Worm (Caenorhabditis elegans) whole organism, midembryonic: Measurements from ENCODE around the gene srh-69.

Experiments used
- T22C8.4 ChIP-seq: fragments of 200-800 bp; sonication (Bioruptor generic); IDR thresholded peaks from 2 replicates; pipeline ENCODE4 v1.3.6; 2022; ENCODE audit warnings: missing genetic modification characterization, missing compliant biosample characterization
- cog-1 ChIP-seq: sonication (generic microtip); optimal IDR thresholded peaks from 2 replicates; lab custom pipeline; 2016; ENCODE audit warnings: missing genetic modification characterization, missing compliant biosample characterization
- flt-1 ChIP-seq: fragments of 200-800 bp; sonication (Bioruptor generic); IDR thresholded peaks from 2 replicates; pipeline ENCODE4 v1.3.6; 2022; ENCODE audit warnings: missing genetic modification characterization, missing compliant biosample characterization
- klf-2 ChIP-seq: fragments of 200-800 bp; sonication (Bioruptor generic); conservative IDR thresholded peaks from 2 replicates; pipeline ENCODE4 v1.3.6; 2022; ENCODE audit warnings: missing genetic modification reagents, missing genetic modification characterization, missing compliant biosample characterization
- med-1 ChIP-seq: sonication (generic microtip); optimal IDR thresholded peaks from 2 replicates; lab custom pipeline; 2017; ENCODE audit warnings: missing genetic modification characterization, mild to moderate bottlenecking, missing compliant biosample characterization, antibody characterized with exemption, missing genetic modification reagents; ENCODE audit not compliant: insufficient read depth
- ref-1 ChIP-seq: fragments of 200-800 bp; sonication (Bioruptor generic); conservative IDR thresholded peaks from 2 replicates; pipeline ENCODE4 v1.3.6; 2022; ENCODE audit warnings: missing genetic modification reagents, missing genetic modification characterization, missing compliant biosample characterization
- tab-1 ChIP-seq: fragments of 200-800 bp; sonication (Bioruptor generic); IDR thresholded peaks from 2 replicates; pipeline ENCODE4 v1.3.6; 2022; ENCODE audit warnings: missing genetic modification characterization, missing compliant biosample characterization
- ztf-23 ChIP-seq: fragments of 200-800 bp; sonication (Bioruptor generic); IDR thresholded peaks from 2 replicates; pipeline ENCODE4 v1.3.6; 2022; ENCODE audit warnings: missing genetic modification reagents, missing genetic modification characterization, missing compliant biosample characterization
- ztf-29 ChIP-seq: fragments of 200-800 bp; sonication (Bioruptor generic); IDR thresholded peaks from 2 replicates; pipeline ENCODE4 v1.3.6; 2022; ENCODE audit warnings: missing genetic modification reagents, missing genetic modification characterization, missing compliant biosample characterization

srh-69 gene

DNA sequence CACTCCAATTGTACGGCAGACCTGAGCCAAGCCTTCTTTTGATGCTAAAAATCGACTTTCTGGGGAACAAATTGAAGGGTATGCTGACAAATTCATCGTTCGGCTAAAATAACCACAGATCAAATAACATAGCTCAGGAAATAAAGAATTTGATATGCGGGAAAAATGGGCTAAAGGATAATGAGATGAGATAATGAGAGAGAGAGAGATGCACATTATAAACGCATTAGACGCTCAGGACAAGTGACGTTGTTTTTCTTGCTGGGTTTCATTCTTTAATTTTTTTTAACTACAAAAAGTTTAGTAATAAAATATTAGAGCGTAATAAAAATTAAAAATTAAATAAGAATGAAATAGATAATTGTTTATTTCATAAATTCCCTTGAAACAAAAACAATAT, at the start of gene srh-69:
Gene srh-69 (minus strand): TSS at position 101 of the 400 bp plus-strand sequence.
- no peak for TF ChIP-seq flt-1 (GFP tag; lab: Robert Waterston, UW)
- TF ChIP-seq ref-1 (GFP tag; lab: Robert Waterston, UW) = no peak
- no peak for TF ChIP-seq ztf-23 (GFP tag; lab: Robert Waterston, UW)

DNA sequence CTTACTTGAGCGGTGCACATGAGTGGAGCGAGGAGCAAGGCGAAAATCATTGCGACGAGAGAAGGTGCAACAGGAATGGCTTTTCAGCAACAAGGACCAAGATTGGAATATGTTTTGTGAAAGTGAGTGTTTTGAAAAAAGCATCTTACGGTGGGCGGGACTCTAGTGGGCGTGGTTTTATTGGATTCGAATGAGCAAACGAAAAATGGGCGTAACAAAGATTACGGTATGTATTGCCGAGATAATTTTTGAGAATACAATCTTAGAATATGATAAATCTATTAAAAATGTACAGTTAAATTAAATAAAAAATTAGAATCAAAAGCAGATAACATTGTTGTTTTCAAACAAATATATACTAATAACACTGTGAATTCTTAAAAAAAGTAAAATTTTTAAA, 45.7 kb upstream of the srh-69 start, which contains the start of gene F49C5.12:
Gene F49C5.12 (minus strand): TSS at position 101 of the 400 bp plus-strand sequence.
- TF ChIP-seq T22C8.4 (GFP tag; lab: Robert Waterston, UW) (no peak), ztf-23 (GFP tag; lab: Robert Waterston, UW) (no peak), klf-2 (GFP tag; lab: Robert Waterston, UW) (no peak), med-1 (GFP tag; lab: Kevin White, UChicago) (no peak), ref-1 (GFP tag; lab: Robert Waterston, UW) (no peak), cog-1 (tag; lab: Kevin White, UChicago) (no peak), flt-1 (GFP tag; lab: Robert Waterston, UW) (no peak), tab-1 (GFP tag; lab: Robert Waterston, UW) (no peak), ztf-29 (GFP tag; lab: Robert Waterston, UW) (no peak)

DNA sequence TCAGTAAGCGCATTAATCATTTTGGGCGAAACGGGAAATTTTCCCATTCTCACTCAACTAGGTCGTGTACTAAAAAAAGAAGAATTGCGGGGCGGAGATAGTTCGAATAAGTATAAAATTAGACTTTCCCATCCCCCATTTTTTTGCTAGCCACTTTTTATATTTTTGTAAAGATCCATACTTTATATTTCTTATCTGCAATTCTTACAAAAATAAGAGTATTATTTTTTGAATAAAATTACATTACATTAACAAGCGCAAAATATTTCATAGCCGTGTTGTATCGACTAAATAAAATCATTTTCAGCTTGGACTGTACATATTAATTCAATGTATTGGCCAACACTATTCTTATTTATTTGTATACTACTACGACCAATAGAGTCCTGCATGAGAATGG, 41.1 kb upstream of the srh-69 start, which contains the start of gene F49C5.11:
Gene F49C5.11 (plus strand): TSS at position 301 of the 400 bp plus-strand sequence.
- TF ChIP-seq med-1 (GFP tag; lab: Kevin White, UChicago) (no peak), cog-1 (tag; lab: Kevin White, UChicago) (no peak), tab-1 (GFP tag; lab: Robert Waterston, UW) (no peak), ztf-23 (GFP tag; lab: Robert Waterston, UW) (no peak), T22C8.4 (GFP tag; lab: Robert Waterston, UW) (no peak), flt-1 (GFP tag; lab: Robert Waterston, UW) (no peak), ztf-29 (GFP tag; lab: Robert Waterston, UW) (no peak), ref-1 (GFP tag; lab: Robert Waterston, UW) (no peak), klf-2 (GFP tag; lab: Robert Waterston, UW) (no peak)

ce11 chrII:12550940-12551339, 36.4 kb upstream of the srh-69 start:
- TF ChIP-seq cog-1 (tag; lab: Kevin White, UChicago) = no peak
- no peak for TF ChIP-seq klf-2 (GFP tag; lab: Robert Waterston, UW)
- no peak for TF ChIP-seq ztf-29 (GFP tag; lab: Robert Waterston, UW)

DNA sequence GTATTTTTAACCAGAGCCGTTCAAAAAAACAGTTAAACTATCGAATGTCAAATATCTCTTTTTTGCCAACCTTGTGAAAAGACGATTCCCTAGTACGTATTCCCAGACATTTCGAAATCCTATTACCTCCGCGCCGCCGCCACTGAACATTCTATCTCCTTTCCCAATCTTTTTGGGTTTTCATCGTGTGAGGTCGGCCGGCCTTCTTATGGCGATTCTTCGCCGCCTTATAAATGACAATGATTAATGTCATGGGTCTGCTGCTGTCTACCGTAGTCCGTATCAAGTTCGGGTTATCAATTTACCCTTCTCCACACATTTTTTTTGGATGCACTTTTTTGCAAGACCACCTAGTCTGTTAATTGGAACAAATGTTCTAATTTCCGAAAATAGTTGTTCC, 35.1 kb upstream of the srh-69 start:
- no peak for TF ChIP-seq ztf-29 (GFP tag; lab: Robert Waterston, UW)
- no peak for TF ChIP-seq klf-2 (GFP tag; lab: Robert Waterston, UW)

ce11 chrII:12547547-12547946, 33.0 kb upstream of the srh-69 start, which contains the start of gene F49C5.16:
TSS of gene F49C5.16 (plus strand) at chrII:12547847.
- no peak for TF ChIP-seq ztf-23 (GFP tag; lab: Robert Waterston, UW)
- no peak for TF ChIP-seq ztf-29 (GFP tag; lab: Robert Waterston, UW)
- TF ChIP-seq cog-1 (tag; lab: Kevin White, UChicago) = no peak
- TF ChIP-seq med-1 (GFP tag; lab: Kevin White, UChicago) = no peak
- TF ChIP-seq ref-1 (GFP tag; lab: Robert Waterston, UW) = no peak
- TF ChIP-seq flt-1 (GFP tag; lab: Robert Waterston, UW) = no peak
- TF ChIP-seq klf-2 (GFP tag; lab: Robert Waterston, UW) = no peak
- no peak for TF ChIP-seq T22C8.4 (GFP tag; lab: Robert Waterston, UW)
- TF ChIP-seq tab-1 (GFP tag; lab: Robert Waterston, UW) = no peak

- TF ChIP-seq med-1 (GFP tag; lab: Kevin White, UChicago) (no peak), ztf-23 (GFP tag; lab: Robert Waterston, UW) (no peak), ref-1 (GFP tag; lab: Robert Waterston, UW) (no peak), T22C8.4 (GFP tag; lab: Robert Waterston, UW) (no peak), klf-2 (GFP tag; lab: Robert Waterston, UW) (no peak), tab-1 (GFP tag; lab: Robert Waterston, UW) (no peak), ztf-29 (GFP tag; lab: Robert Waterston, UW) (no peak), flt-1 (GFP tag; lab: Robert Waterston, UW) (no peak), cog-1 (tag; lab: Kevin White, UChicago) (no peak)
Observed at ce11 chrII:12546413-12546812, 31.9 kb upstream of the srh-69 start, which contains the start of the genes F49C5.5 and F49C5.10. TSS of gene F49C5.5 (minus strand) at chrII:12546513. TSS of gene F49C5.10 (plus strand) at chrII:12546756.

DNA sequence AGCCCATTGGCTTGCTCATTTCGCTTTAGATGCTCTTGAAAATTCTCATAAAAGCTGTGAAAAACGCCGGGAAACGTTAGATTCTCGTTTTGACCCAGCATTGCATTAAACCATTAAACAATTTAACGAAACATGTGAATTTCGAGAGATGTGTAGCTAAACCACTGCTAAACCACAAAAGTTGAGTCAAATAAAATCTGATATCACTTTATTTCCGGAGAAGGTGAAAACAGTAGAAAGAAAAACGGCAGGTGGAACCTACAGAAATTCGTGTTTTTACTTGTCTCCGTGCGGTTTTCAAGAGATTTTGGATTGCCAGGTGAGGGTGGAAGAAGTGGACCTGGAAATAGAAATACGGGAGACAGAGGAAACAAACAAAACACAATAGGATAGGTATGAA, 30.0 kb upstream of the srh-69 start, which contains the start of gene F49C5.9:
Gene F49C5.9 (minus strand): TSS at position 101 of the 400 bp plus-strand sequence.
- TF ChIP-seq flt-1 (GFP tag; lab: Robert Waterston, UW) (no peak), ref-1 (GFP tag; lab: Robert Waterston, UW) (no peak), klf-2 (GFP tag; lab: Robert Waterston, UW) (no peak), ztf-23 (GFP tag; lab: Robert Waterston, UW) (no peak), ztf-29 (GFP tag; lab: Robert Waterston, UW) (no peak)

DNA sequence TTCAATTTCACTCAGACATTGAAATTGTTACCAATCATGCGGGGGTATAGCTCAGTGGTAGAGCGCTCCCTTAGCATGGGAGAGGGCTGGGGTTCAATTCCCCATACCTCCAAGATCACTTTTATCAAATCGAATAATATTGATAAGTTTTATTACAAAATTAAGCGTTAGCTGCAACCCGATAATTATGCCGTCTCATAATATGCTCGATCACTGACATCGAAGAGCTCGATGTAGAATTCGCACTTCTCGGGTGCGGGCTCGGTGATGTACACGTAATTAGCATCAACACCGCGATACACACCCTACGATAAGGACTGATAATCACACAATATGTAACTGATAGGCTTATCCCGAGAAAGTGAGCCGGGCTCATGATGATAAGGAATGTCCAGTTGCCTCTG, 28.1 kb upstream of the srh-69 start:
- TF ChIP-seq ztf-23 (GFP tag; lab: Robert Waterston, UW) = no peak
- no peak for TF ChIP-seq med-1 (GFP tag; lab: Kevin White, UChicago)
- no peak for TF ChIP-seq tab-1 (GFP tag; lab: Robert Waterston, UW)
- TF ChIP-seq cog-1 (tag; lab: Kevin White, UChicago) = no peak
- TF ChIP-seq flt-1 (GFP tag; lab: Robert Waterston, UW) = no peak
- TF ChIP-seq ref-1 (GFP tag; lab: Robert Waterston, UW) = no peak
- TF ChIP-seq ztf-29 (GFP tag; lab: Robert Waterston, UW) = no peak
- TF ChIP-seq T22C8.4 (GFP tag; lab: Robert Waterston, UW) = no peak
- TF ChIP-seq klf-2 (GFP tag; lab: Robert Waterston, UW) = no peak
